Fruit fly (Drosophila melanogaster) whole organism, embryonic: ENCODE measurements around the gene djl.
A peak's percentile ranks its signal among the peaks of the same experiment; 100 is the strongest.

Source experiments
- Abd-B ChIP-seq: fragments of 200-800 bp; sonication (Bioruptor generic); optimal IDR thresholded peaks from 2 replicates; lab custom pipeline; 2018; ENCODE audit warnings: missing biosample characterization, mild to moderate bottlenecking, missing genetic modification characterization, moderate library complexity
- Adf1 ChIP-seq: fragments of 200-800 bp; sonication (Bioruptor generic); IDR thresholded peaks from 2 replicates; pipeline ENCODE4 v1.3.6; 2022; ENCODE audit warnings: missing biosample characterization, missing genetic modification characterization
- Blimp-1 ChIP-seq: fragments of 200-800 bp; sonication (Bioruptor generic); optimal IDR thresholded peaks from 3 replicates; lab custom pipeline; 2018; ENCODE audit warnings: missing biosample characterization, missing genetic modification characterization, mild to moderate bottlenecking, moderate library complexity, missing genetic modification reagents
- CG10431 ChIP-seq: fragments of 200-800 bp; sonication (Bioruptor generic); optimal IDR thresholded peaks from 3 replicates; lab custom pipeline; 2018; ENCODE audit warnings: missing biosample characterization, mild to moderate bottlenecking, missing genetic modification characterization
- CG11560 ChIP-seq: fragments of 200-800 bp; sonication (Bioruptor generic); IDR thresholded peaks from 3 replicates; pipeline ENCODE4 v1.3.6; 2022; ENCODE audit warnings: missing biosample characterization, missing genetic modification characterization
- CG12104 ChIP-seq: fragments of 200-800 bp; sonication (Bioruptor generic); optimal IDR thresholded peaks from 3 replicates; lab custom pipeline; 2016; ENCODE audit warnings: missing biosample characterization, missing genetic modification characterization
- CG12155 ChIP-seq: fragments of 200-800 bp; sonication (Bioruptor generic); optimal IDR thresholded peaks from 3 replicates; lab custom pipeline; 2016; ENCODE audit warnings: missing biosample characterization, missing genetic modification characterization
- CG12219 ChIP-seq: fragments of 200-800 bp; sonication (Bioruptor generic); optimal IDR thresholded peaks from 3 replicates; lab custom pipeline; 2018; ENCODE audit warnings: missing biosample characterization, mild to moderate bottlenecking, missing genetic modification characterization
- CG13296 ChIP-seq: fragments of 200-800 bp; sonication (Bioruptor generic); optimal IDR thresholded peaks from 3 replicates; lab custom pipeline; 2018; ENCODE audit warnings: missing biosample characterization, mild to moderate bottlenecking, missing genetic modification characterization
- CG13775 ChIP-seq: fragments of 200-800 bp; sonication (Bioruptor generic); optimal IDR thresholded peaks from 3 replicates; lab custom pipeline; 2017; ENCODE audit warnings: missing biosample characterization, mild to moderate bottlenecking, missing genetic modification characterization
- CG17912 ChIP-seq: fragments of 200-800 bp; sonication (Bioruptor generic); optimal IDR thresholded peaks from 2 replicates; lab custom pipeline; 2018; ENCODE audit warnings: missing biosample characterization, mild to moderate bottlenecking, missing genetic modification characterization
- CG2712 ChIP-seq: fragments of 200-800 bp; optimal IDR thresholded peaks from 3 replicates; lab custom pipeline; 2019; ENCODE audit warnings: missing biosample characterization, mild to moderate bottlenecking, missing genetic modification characterization, moderate library complexity
- CG2889 ChIP-seq: fragments of 200-800 bp; sonication (Bioruptor generic); IDR thresholded peaks from 3 replicates; pipeline ENCODE4 v1.3.6; 2022; ENCODE audit warnings: missing biosample characterization, missing genetic modification characterization
- CG31365 ChIP-seq: fragments of 200-800 bp; sonication (Bioruptor generic); optimal IDR thresholded peaks from 2 replicates; lab custom pipeline; 2018; ENCODE audit warnings: missing biosample characterization, mild to moderate bottlenecking, missing genetic modification characterization
- CG43689 ChIP-seq: fragments of 200-800 bp; sonication (Bioruptor generic); IDR thresholded peaks from 2 replicates; pipeline ENCODE4 v1.3.6; 2022; ENCODE audit warnings: missing biosample characterization, missing genetic modification characterization
- CG6854 ChIP-seq: fragments of 200-800 bp; sonication (Bioruptor generic); optimal IDR thresholded peaks from 3 replicates; lab custom pipeline; 2017; ENCODE audit warnings: missing biosample characterization, mild to moderate bottlenecking, missing genetic modification characterization
- Dad ChIP-seq: fragments of 200-800 bp; sonication (Bioruptor generic); optimal IDR thresholded peaks from 3 replicates; lab custom pipeline; 2016; ENCODE audit warnings: missing biosample characterization, missing genetic modification characterization
- Dip2 ChIP-seq: fragments of 200-800 bp; sonication (Bioruptor generic); IDR thresholded peaks from 2 replicates; pipeline ENCODE4 v1.3.6; 2022; ENCODE audit warnings: missing biosample characterization, missing genetic modification characterization
- ERR ChIP-seq: fragments of 200-800 bp; sonication (Bioruptor generic); optimal IDR thresholded peaks from 2 replicates; lab custom pipeline; 2016; ENCODE audit warnings: missing biosample characterization, missing genetic modification characterization
- Ets65A ChIP-seq: fragments of 200-800 bp; sonication (Bioruptor generic); peaks from one replicate; lab custom pipeline; 2016; ENCODE audit warnings: missing biosample characterization, missing genetic modification characterization
- Med ChIP-seq: fragments of 200-800 bp; sonication (Bioruptor generic); peaks from one replicate; lab custom pipeline; 2016; ENCODE audit warnings: missing biosample characterization, missing genetic modification characterization, mild to moderate bottlenecking, inconsistent platforms, moderate library complexity
- Rx ChIP-seq: fragments of 200-800 bp; sonication (Bioruptor generic); IDR thresholded peaks from 2 replicates; pipeline ENCODE4 v1.3.6; 2022; ENCODE audit warnings: missing biosample characterization, missing genetic modification characterization
- Sox100B ChIP-seq: fragments of 200-800 bp; sonication (Bioruptor generic); optimal IDR thresholded peaks from 3 replicates; lab custom pipeline; 2018; ENCODE audit warnings: missing biosample characterization, mild to moderate bottlenecking, missing genetic modification characterization
- YL-1 ChIP-seq: fragments of 200-800 bp; sonication (Bioruptor generic); optimal IDR thresholded peaks from 3 replicates; lab custom pipeline; 2017; ENCODE audit warnings: missing biosample characterization, mild to moderate bottlenecking, missing genetic modification characterization
- cg ChIP-seq: fragments of 200-800 bp; sonication (Bioruptor generic); optimal IDR thresholded peaks from 3 replicates; lab custom pipeline; 2019; ENCODE audit warnings: missing biosample characterization, mild to moderate bottlenecking, missing genetic modification characterization, moderate library complexity
- chm ChIP-seq: fragments of 200-800 bp; sonication (Bioruptor generic); IDR thresholded peaks from 2 replicates; pipeline ENCODE4 v1.3.6; 2022; ENCODE audit warnings: missing biosample characterization, missing genetic modification characterization
- ci ChIP-seq: fragments of 200-800 bp; sonication (Bioruptor generic); IDR thresholded peaks from 3 replicates; pipeline ENCODE4 v1.3.6; 2022; ENCODE audit warnings: missing biosample characterization, missing genetic modification characterization
- dimm ChIP-seq: fragments of 200-800 bp; sonication (Bioruptor generic); IDR thresholded peaks from 2 replicates; pipeline ENCODE4 v1.3.6; 2022; ENCODE audit warnings: missing biosample characterization, missing genetic modification characterization
- ems ChIP-seq: fragments of 200-800 bp; sonication (Bioruptor generic); optimal IDR thresholded peaks from 3 replicates; lab custom pipeline; 2016; ENCODE audit warnings: missing biosample characterization, missing genetic modification characterization
- her ChIP-seq: fragments of 200-800 bp; sonication (Bioruptor generic); optimal IDR thresholded peaks from 2 replicates; lab custom pipeline; 2016; ENCODE audit warnings: missing biosample characterization, missing genetic modification characterization
- insv ChIP-seq, 2 experiments: fragments of 200-800 bp; sonication (Bioruptor generic); optimal IDR thresholded peaks; 3 replicates each; lab custom pipeline; 2016 to 2018; ENCODE audit warnings: missing biosample characterization in 2 of 2, missing genetic modification characterization in 2 of 2
- lov ChIP-seq, 2 experiments: fragments of 200-800 bp in 1 of 2; fragments of >200 bp in 1 of 2; sonication (Bioruptor generic) in 1 of 2; IDR thresholded peaks in 1 of 2; optimal IDR thresholded peaks in 1 of 2; 2 replicates in 1 of 2; 3 replicates in 1 of 2; pipeline versions ENCODE4 v1.3.6 to Lab custom; 2017 to 2022; ENCODE audit warnings: missing biosample characterization in 1 of 2, missing genetic modification characterization in 1 of 2
- mld ChIP-seq: fragments of 200-800 bp; sonication (Bioruptor generic); IDR thresholded peaks from 3 replicates; pipeline ENCODE4 v1.3.6; 2022; ENCODE audit warnings: missing biosample characterization, missing genetic modification characterization; ENCODE audit not compliant: partially characterized antibody
- pum ChIP-seq: fragments of 200-800 bp; sonication (Bioruptor generic); optimal IDR thresholded peaks from 2 replicates; lab custom pipeline; 2016; ENCODE audit warnings: missing biosample characterization, missing genetic modification characterization
- shn ChIP-seq: fragments of 200-800 bp; sonication (Bioruptor generic); optimal IDR thresholded peaks from 3 replicates; lab custom pipeline; 2016; ENCODE audit warnings: missing biosample characterization, missing genetic modification characterization
- slbo ChIP-seq: fragments of 200-800 bp; sonication (Bioruptor generic); IDR thresholded peaks from 2 replicates; pipeline ENCODE4 v1.3.6; 2022; ENCODE audit warnings: missing biosample characterization, missing genetic modification characterization
- slp2 ChIP-seq: fragments of 200-800 bp; sonication (Bioruptor generic); optimal IDR thresholded peaks from 2 replicates; lab custom pipeline; 2016; ENCODE audit warnings: missing biosample characterization, missing genetic modification characterization
- sob ChIP-seq: fragments of 200-800 bp; sonication (Bioruptor generic); IDR thresholded peaks from 2 replicates; pipeline ENCODE4 v1.3.6; 2022; ENCODE audit warnings: missing biosample characterization, missing genetic modification characterization
- wdn ChIP-seq: fragments of 200-800 bp; sonication (Bioruptor generic); IDR thresholded peaks from 2 replicates; pipeline ENCODE4 v1.3.6; 2022; ENCODE audit warnings: missing biosample characterization, missing genetic modification characterization

Gene djl

dm6 chr3R:7086377-7087200 lies 26.0 kb downstream of the djl start, which contains the start of gene alphaTub84B (continued):
- TF ChIP-seq wdn (GFP tag; lab: Robert Waterston, UW) (peak; percentile 65; the same call in 1 of the 2 replicates), YL-1 (peak; percentile 90), slbo (GFP tag; lab: Robert Waterston, UW) (peak; percentile 67), CG13775 (GFP tag; lab: Kevin White, UChicago) (peak; percentile 57), CG6854 (peak; percentile 56), Abd-B (no peak), Adf1 (GFP tag; lab: Robert Waterston, UW) (no peak; the same call in 1 of the 2 replicates), sob (GFP tag; lab: Robert Waterston, UW) (peak; percentile 82), CG11560 (tag; lab: Robert Waterston, UW) (no peak; the same call in 2 of the 3 replicates), slp2 (GFP tag; lab: Kevin White, UChicago) (peak; percentile 30), CG12104 (GFP tag; lab: Kevin White, UChicago) (no peak), shn (GFP tag; lab: Kevin White, UChicago) (peak; percentile 42), pum (peak; percentile 9)

dm6 chr3R:7087201-7087505 lies 26.6 kb downstream of the djl start:
- TF ChIP-seq Dip2 (GFP tag; lab: Robert Waterston, UW) (no peak), CG12219 (GFP tag; lab: Kevin White, UChicago) (no peak), dimm (GFP tag; lab: Robert Waterston, UW) (no peak), Med (GFP tag; lab: Kevin White, UChicago) (peak; percentile 59), CG10431 (GFP tag; lab: Kevin White, UChicago) (no peak), CG31365 (no peak), CG2712 (tag; lab: Kevin White, UChicago) (no peak), Blimp-1 (no peak), chm (peak; percentile 53; the same call in 1 of the 2 replicates), ci (GFP tag; lab: Robert Waterston, UW) (0 out of 3 replicates have a peak, but pooled peaks have one; percentile 26), Ets65A (GFP tag; lab: Kevin White, UChicago) (peak; percentile 57), ems (GFP tag; lab: Kevin White, UChicago) (no peak), ERR (GFP tag; lab: Kevin White, UChicago) (no peak), Sox100B (no peak), Dad (GFP tag; lab: Kevin White, UChicago) (no peak), mld (GFP tag; lab: Robert Waterston, UW) (0 out of 3 replicates have a peak, but pooled peaks have one; percentile 27), CG17912 (peak; percentile 33), Rx (GFP tag; lab: Robert Waterston, UW) (no peak), CG2889 (GFP tag; lab: Robert Waterston, UW) (no peak), CG13296 (GFP tag; lab: Kevin White, UChicago) (no peak), CG43689 (no peak), lov (optimal IDR thresholded peaks at IDR 0.05; lab: Kevin White, UChicago) (no peak), lov (GFP tag; IDR thresholded peaks at IDR 0.05; lab: Robert Waterston, UW) (no peak), cg (GFP tag; lab: Kevin White, UChicago) (no peak), insv (GFP tag; optimal IDR thresholded peaks at IDR 0.05; lab: Kevin White, UChicago) (no peak), CG12155 (GFP tag; lab: Kevin White, UChicago) (no peak), her (GFP tag; lab: Kevin White, UChicago) (no peak)
- TF ChIP-seq, all 482 proteins: peak for 6
